Fruit fly (Drosophila melanogaster): Measurements from ENCODE around the gene L2HGDH.

DNA sequence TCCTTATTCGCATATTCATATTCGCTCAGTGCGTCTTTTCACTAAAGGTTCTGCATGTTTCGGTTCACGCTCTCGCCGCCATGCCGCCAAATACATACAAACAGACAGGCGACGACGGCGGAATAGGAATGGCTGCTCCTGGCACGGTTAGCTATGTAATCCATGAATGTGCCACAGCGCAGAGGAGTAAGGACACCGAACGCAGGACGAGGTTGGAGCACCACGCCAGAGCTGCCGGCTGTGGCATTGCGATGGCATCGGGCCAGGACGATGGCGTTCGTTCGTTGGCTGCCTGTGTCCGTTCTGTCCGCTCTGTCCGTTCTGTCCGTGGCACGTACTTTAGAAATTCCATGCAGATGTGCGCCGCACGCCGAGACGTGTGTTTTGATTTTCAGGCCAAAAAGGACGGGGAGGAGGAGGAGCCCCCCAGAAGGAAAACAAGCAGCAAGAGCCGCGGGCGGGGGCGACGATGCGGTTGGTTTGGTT lies 40.7 kb upstream of the L2HGDH start:
- no peak for TF ChIP-seq CG8478 (optimal IDR thresholded peaks at IDR 0.05)
- TF ChIP-seq pan (optimal IDR thresholded peaks at IDR 0.05): no peak
- no peak for TF ChIP-seq psq (optimal IDR thresholded peaks at IDR 0.05)
- TF ChIP-seq Dll (optimal IDR thresholded peaks at IDR 0.05): no peak

All from whole organism.